Worm (Caenorhabditis elegans): ENCODE measurements around the gene F49F1.17.

F49F1.17 gene

DNA sequence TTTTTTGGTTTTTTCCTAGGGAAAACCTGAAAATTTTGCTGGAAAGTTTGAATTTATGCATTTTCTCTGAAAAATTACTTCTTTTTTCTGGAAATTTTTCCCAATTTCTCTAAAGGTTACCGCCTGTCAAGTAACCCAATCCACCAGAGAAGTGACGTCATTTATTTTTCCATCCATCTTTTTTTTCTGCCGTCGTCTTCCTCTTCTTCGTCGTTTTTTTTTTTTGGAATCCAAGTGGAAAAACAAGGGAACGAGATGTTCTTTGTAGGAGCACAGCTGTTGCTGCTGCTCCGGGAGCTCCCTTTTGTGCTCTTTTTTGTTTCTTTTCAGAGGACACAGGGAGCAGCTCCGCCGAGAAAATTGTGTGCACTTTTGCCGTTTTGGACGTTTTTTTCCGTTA lies 41.3 kb downstream of the F49F1.17 start (continued):
- TF ChIP-seq zfp-2 (tag; optimal IDR thresholded peaks at IDR 0.05) (no peak), Y48G9A.11 (GFP tag; IDR thresholded peaks at IDR 0.05) (no peak), lsy-2 (tag; optimal IDR thresholded peaks at IDR 0.05) (peak in 1 of 2 experiments; percentile 12), tra-1 (GFP tag; IDR thresholded peaks at IDR 0.05) (no peak), aha-1 (tag) (peak; percentile 86), ama-1 (optimal IDR thresholded peaks at IDR 0.05) (no peak), daf-19 (GFP tag; conservative IDR thresholded peaks at IDR 0.05) (no peak), F10B5.3 (tag; optimal IDR thresholded peaks at IDR 0.05) (no peak), F37D6.2 (tag; optimal IDR thresholded peaks at IDR 0.05) (no peak), F26F4.8 (GFP tag; conservative IDR thresholded peaks at IDR 0.05) (no peak), T26A8.4 (GFP tag; IDR thresholded peaks at IDR 0.05) (no peak), cey-2 (tag; optimal IDR thresholded peaks at IDR 0.05; ENCODE audit: borderline replicate concordance, insufficient read depth) (no peak), zfp-3 (GFP tag; conservative IDR thresholded peaks at IDR 0.05) (no peak), aly-2 (tag; optimal IDR thresholded peaks at IDR 0.05) (no peak), madf-5 (GFP tag; IDR thresholded peaks at IDR 0.05) (no peak)

DNA sequence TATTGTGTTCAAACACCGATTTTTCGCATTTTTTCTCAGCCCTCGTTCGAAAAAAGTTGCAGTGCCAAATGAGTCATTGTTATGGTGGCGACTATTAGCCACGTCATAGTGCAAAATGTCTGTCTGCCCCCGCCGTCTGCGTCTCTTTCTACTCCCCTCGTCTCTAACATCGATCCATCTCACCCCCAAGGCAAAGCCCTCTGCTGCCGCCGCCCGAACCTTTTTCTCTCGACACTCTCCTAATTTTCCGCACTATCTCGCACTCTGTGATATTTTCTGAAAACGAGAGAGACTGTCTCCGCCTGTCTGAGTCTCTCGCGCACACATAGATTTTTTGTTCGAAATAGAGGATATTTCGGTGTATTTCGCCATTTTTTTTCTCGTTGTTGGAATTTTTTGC lies 42.6 kb downstream of the F49F1.17 start:
- peak; percentile 68 for TF ChIP-seq nhr-48 (tag; optimal IDR thresholded peaks at IDR 0.05)
- TF ChIP-seq ces-1 (GFP tag; optimal IDR thresholded peaks at IDR 0.05): no peak
- peak; percentile 3 for TF ChIP-seq zfp-2 (tag; optimal IDR thresholded peaks at IDR 0.05)
- TF ChIP-seq unc-130 (GFP tag; optimal IDR thresholded peaks at IDR 0.05): no peak
- no peak for TF ChIP-seq mxl-3 (GFP tag; optimal IDR thresholded peaks at IDR 0.05)
- TF ChIP-seq saeg-2 (GFP tag; IDR thresholded peaks at IDR 0.05): no peak
- peak; percentile 75 for TF ChIP-seq dmd-6 (GFP tag; IDR thresholded peaks at IDR 0.05)
- TF ChIP-seq rbr-2 (tag; optimal IDR thresholded peaks at IDR 0.05): peak; percentile 79
- peak in 1 of 2 experiments; percentile 69 for TF ChIP-seq lsy-2 (tag; optimal IDR thresholded peaks at IDR 0.05)
- peak; percentile 46; the same call in 1 of the 2 replicates for TF ChIP-seq egl-43 (GFP tag; IDR thresholded peaks at IDR 0.05)
- peak; percentile 92 for TF ChIP-seq hmg-1.1 (GFP tag; IDR thresholded peaks at IDR 0.05)
- TF ChIP-seq dmd-8 (GFP tag; IDR thresholded peaks at IDR 0.05): no peak
- TF ChIP-seq nhr-28 (tag; optimal IDR thresholded peaks at IDR 0.05): peak; percentile 56
- peak; percentile 72 for TF ChIP-seq mes-2 (tag; optimal IDR thresholded peaks at IDR 0.05; ENCODE audit: poor library complexity, severe bottlenecking)
- peak; percentile 72 for TF ChIP-seq pha-4 (GFP tag; IDR thresholded peaks at IDR 0.05)
- TF ChIP-seq pha-4 (tag; optimal IDR thresholded peaks at IDR 0.05): no peak
- TF ChIP-seq madf-9 (GFP tag; conservative IDR thresholded peaks at IDR 0.05): 0 out of 2 replicates have a peak, but pooled peaks have one; percentile 14
- peak; percentile 62 for TF ChIP-seq ceh-28 (tag; optimal IDR thresholded peaks at IDR 0.05)
- no peak for TF ChIP-seq nhr-42 (GFP tag; IDR thresholded peaks at IDR 0.05)
- TF ChIP-seq F49E8.2 (tag; optimal IDR thresholded peaks at IDR 0.05; ENCODE audit: borderline replicate concordance): no peak
- no peak for TF ChIP-seq daf-8 (GFP tag; IDR thresholded peaks at IDR 0.05)
- peak; percentile 63; the same call in 1 of the 2 replicates for TF ChIP-seq set-16 (GFP tag; IDR thresholded peaks at IDR 0.05)
- TF ChIP-seq hlh-30 (tag; optimal IDR thresholded peaks at IDR 0.05; ENCODE audit: insufficient read depth): peak; percentile 64
- peak; percentile 57 for TF ChIP-seq duxl-1 (tag; optimal IDR thresholded peaks at IDR 0.05; ENCODE audit: poor library complexity)
- peak; percentile 33 for TF ChIP-seq nhr-102 (tag; optimal IDR thresholded peaks at IDR 0.05)
- TF ChIP-seq ceh-20 (GFP tag; IDR thresholded peaks at IDR 0.05): peak; percentile 63; the same call in 1 of the 2 replicates
- no peak for TF ChIP-seq ZK546.5 (tag; optimal IDR thresholded peaks at IDR 0.05)
- TF ChIP-seq tag-97 (GFP tag; IDR thresholded peaks at IDR 0.05): no peak
- TF ChIP-seq T20F7.1 (GFP tag; optimal IDR thresholded peaks at IDR 0.05): no peak
- TF ChIP-seq daf-16 (GFP tag; optimal IDR thresholded peaks at IDR 0.05): peak in 1 of 2 experiments; percentile 28
- TF ChIP-seq daf-16 (tag; optimal IDR thresholded peaks at IDR 0.05): peak; percentile 54
- TF ChIP-seq aha-1 (tag): peak; percentile 94
- TF ChIP-seq hif-1 (tag; optimal IDR thresholded peaks at IDR 0.05): peak in 1 of 2 experiments; percentile 47
- TF ChIP-seq snpc-4 (tag; optimal IDR thresholded peaks at IDR 0.05): no peak
- peak; percentile 10 for TF ChIP-seq nhr-11 (tag; optimal IDR thresholded peaks at IDR 0.05)
- peak; percentile 62; the same call in 1 of the 2 replicates for TF ChIP-seq tra-1 (GFP tag; IDR thresholded peaks at IDR 0.05)
- peak; percentile 90 for TF ChIP-seq hlh-11 (tag; optimal IDR thresholded peaks at IDR 0.05)
- peak in 1 of 2 experiments; percentile 59 for TF ChIP-seq mdl-1 (tag; optimal IDR thresholded peaks at IDR 0.05)
- TF ChIP-seq nhr-77 (tag; optimal IDR thresholded peaks at IDR 0.05): peak; percentile 12
